Worm (Caenorhabditis elegans) whole organism, L1 larva: ENCODE results near the gene srz-75.

Experiments
- C04F5.9 ChIP-seq: sonication (generic microtip); optimal IDR thresholded peaks from 2 replicates; lab custom pipeline; 2016; ENCODE audit warnings: missing genetic modification characterization, missing compliant biosample characterization
- C16A3.4 ChIP-seq: fragments of 150-350 bp; optimal IDR thresholded peaks from 2 replicates; lab custom pipeline; 2014; ENCODE audit warnings: missing biosample characterization, missing genetic modification characterization
- C34B4.2 ChIP-seq: sonication (generic microtip); optimal IDR thresholded peaks from 2 replicates; lab custom pipeline; 2017; ENCODE audit warnings: mild to moderate bottlenecking, missing genetic modification characterization, missing compliant biosample characterization
- F16B12.6 ChIP-seq: fragments of 150-350 bp; optimal IDR thresholded peaks from 2 replicates; lab custom pipeline; 2014; ENCODE audit warnings: missing biosample characterization, missing genetic modification characterization
- aha-1 ChIP-seq: fragments of 150-350 bp; optimal IDR thresholded peaks from 2 replicates; lab custom pipeline; 2014; ENCODE audit warnings: missing biosample characterization, missing genetic modification characterization
- alr-1 ChIP-seq: fragments of 200-800 bp; sonication (Bioruptor generic); optimal IDR thresholded peaks from 2 replicates; lab custom pipeline; 2018; ENCODE audit warnings: borderline replicate concordance, mild to moderate bottlenecking, missing genetic modification characterization, missing compliant biosample characterization
- aly-2 ChIP-seq: fragments of 150-350 bp; optimal IDR thresholded peaks from 2 replicates; lab custom pipeline; 2014; ENCODE audit warnings: missing biosample characterization, missing genetic modification characterization
- ama-1 ChIP-seq: fragments of 150-350 bp; optimal IDR thresholded peaks from 2 replicates; lab custom pipeline; 2014
- ceh-63 ChIP-seq: fragments of 200-800 bp; sonication (Bioruptor generic); optimal IDR thresholded peaks from 2 replicates; lab custom pipeline; 2018; ENCODE audit warnings: mild to moderate bottlenecking, missing genetic modification characterization, missing compliant biosample characterization
- ceh-82 ChIP-seq, 3 experiments: fragments of 150-350 bp in 1 of 3; sonication (generic microtip) in 2 of 3; optimal IDR thresholded peaks; 2 replicates each; lab custom pipeline; 2014 to 2017; ENCODE audit warnings: missing biosample characterization in 3 of 3, missing genetic modification characterization in 3 of 3
- ces-1 ChIP-seq: fragments of 150-350 bp; optimal IDR thresholded peaks from 2 replicates; lab custom pipeline; 2014; ENCODE audit warnings: missing biosample characterization, missing genetic modification reagents, missing genetic modification characterization
- egl-13 ChIP-seq: sonication (generic microtip); optimal IDR thresholded peaks from 2 replicates; lab custom pipeline; 2016; ENCODE audit warnings: missing genotype, missing genetic modification reagents, missing genetic modification characterization, missing compliant biosample characterization
- egl-27 ChIP-seq, 2 experiments: fragments of 150-350 bp in 1 of 2; sonication (generic microtip); optimal IDR thresholded peaks; 3 replicates each; lab custom pipeline; 2017 to 2018; ENCODE audit warnings: missing biosample characterization in 2 of 2, missing genetic modification characterization in 2 of 2, missing genetic modification reagents in 2 of 2
- ets-5 ChIP-seq: fragments of 200-800 bp; sonication (Bioruptor generic); IDR thresholded peaks from 2 replicates; pipeline ENCODE4 v1.3.6; 2022; ENCODE audit warnings: missing genetic modification characterization, missing compliant biosample characterization
- fkh-4 ChIP-seq: sonication (generic microtip); optimal IDR thresholded peaks from 2 replicates; lab custom pipeline; 2016; ENCODE audit warnings: missing compliant biosample characterization, missing genetic modification characterization, borderline replicate concordance
- fkh-8 ChIP-seq: sonication (generic microtip); optimal IDR thresholded peaks from 2 replicates; lab custom pipeline; 2016; ENCODE audit warnings: mild to moderate bottlenecking, missing genetic modification characterization, missing compliant biosample characterization
- grh-1 ChIP-seq: fragments of 200-800 bp; sonication (Bioruptor generic); IDR thresholded peaks from 2 replicates; pipeline ENCODE4 v1.3.6; 2022; ENCODE audit warnings: missing genetic modification reagents, missing genetic modification characterization, missing compliant biosample characterization
- hpl-2 ChIP-seq: fragments of 150-350 bp; optimal IDR thresholded peaks from 2 replicates; lab custom pipeline; 2014; ENCODE audit warnings: missing biosample characterization, missing genetic modification reagents, missing genetic modification characterization
- irx-1 ChIP-seq: sonication (generic microtip); optimal IDR thresholded peaks from 2 replicates; lab custom pipeline; 2016; ENCODE audit warnings: missing genetic modification characterization, missing compliant biosample characterization
- isw-1 ChIP-seq: fragments of 200-800 bp; sonication (Bioruptor generic); IDR thresholded peaks from 2 replicates; pipeline ENCODE4 v1.3.6; 2022; ENCODE audit warnings: missing genetic modification characterization, missing compliant biosample characterization
- jun-1 ChIP-seq: fragments of 150-350 bp; optimal IDR thresholded peaks from 2 replicates; lab custom pipeline; 2014; ENCODE audit warnings: missing biosample characterization, missing genetic modification reagents, missing genetic modification characterization
- lin-15B ChIP-seq: fragments of 150-350 bp; sonication (generic microtip); optimal IDR thresholded peaks from 3 replicates; lab custom pipeline; 2014; ENCODE audit warnings: missing biosample characterization, missing genetic modification characterization
- lin-35 ChIP-seq, 2 experiments: fragments of 150-350 bp; optimal IDR thresholded peaks; 2 replicates each; lab custom pipeline; 2014; ENCODE audit warnings: missing biosample characterization in 2 of 2, missing genetic modification characterization in 2 of 2, missing genetic modification reagents in 2 of 2
- lir-3 ChIP-seq: sonication (generic microtip); optimal IDR thresholded peaks from 2 replicates; lab custom pipeline; 2016; ENCODE audit warnings: mild to moderate bottlenecking, missing genetic modification characterization, moderate library complexity, missing compliant biosample characterization; ENCODE audit not compliant: poor library complexity
- lsy-2 ChIP-seq, 2 experiments: fragments of 150-350 bp; optimal IDR thresholded peaks; 2 replicates each; lab custom pipeline; 2014; ENCODE audit warnings: missing biosample characterization in 2 of 2, missing genetic modification characterization in 2 of 2
- mef-2 ChIP-seq: fragments of 150-350 bp; optimal IDR thresholded peaks from 2 replicates; lab custom pipeline; 2014; ENCODE audit warnings: missing biosample characterization, missing genetic modification characterization
- nhr-11 ChIP-seq: fragments of 150-350 bp; optimal IDR thresholded peaks from 2 replicates; lab custom pipeline; 2014; ENCODE audit warnings: missing biosample characterization, missing genetic modification characterization
- nhr-19 ChIP-seq: fragments of 200-800 bp; sonication (Bioruptor generic); conservative IDR thresholded peaks from 2 replicates; pipeline ENCODE4 v1.3.6; 2022; ENCODE audit warnings: missing genetic modification characterization, missing compliant biosample characterization
- nhr-20 ChIP-seq: sonication (generic microtip); optimal IDR thresholded peaks from 2 replicates; lab custom pipeline; 2016; ENCODE audit warnings: mild to moderate bottlenecking, missing genetic modification characterization, missing compliant biosample characterization
- nhr-28 ChIP-seq: fragments of 150-350 bp; optimal IDR thresholded peaks from 2 replicates; lab custom pipeline; 2014; ENCODE audit warnings: missing biosample characterization, missing genetic modification characterization
- nhr-47 ChIP-seq: sonication (generic microtip); optimal IDR thresholded peaks from 2 replicates; lab custom pipeline; 2016; ENCODE audit warnings: mild to moderate bottlenecking, missing genetic modification characterization, moderate library complexity, missing compliant biosample characterization
- nhr-85 ChIP-seq: sonication (generic microtip); peaks from one replicate; lab custom pipeline; 2016; ENCODE audit warnings: missing genetic modification characterization, inconsistent platforms, missing compliant biosample characterization
- pag-3 ChIP-seq: sonication (generic microtip); optimal IDR thresholded peaks from 2 replicates; lab custom pipeline; 2017; ENCODE audit warnings: missing genetic modification characterization, mild to moderate bottlenecking, missing compliant biosample characterization, antibody characterized with exemption, borderline replicate concordance; ENCODE audit not compliant: insufficient read depth
- pax-3 ChIP-seq: fragments of 200-800 bp; sonication (Bioruptor generic); optimal IDR thresholded peaks from 2 replicates; lab custom pipeline; 2018; ENCODE audit warnings: mild to moderate bottlenecking, missing genetic modification characterization, moderate library complexity, missing compliant biosample characterization
- pqm-1 ChIP-seq: sonication (generic microtip); optimal IDR thresholded peaks from 3 replicates; lab custom pipeline; 2017; ENCODE audit warnings: missing biosample characterization, missing genetic modification characterization
- skn-1 ChIP-seq: fragments of 150-350 bp; optimal IDR thresholded peaks from 2 replicates; lab custom pipeline; 2014; ENCODE audit warnings: missing biosample characterization, missing genetic modification characterization
- snpc-4 ChIP-seq: fragments of 150-350 bp; optimal IDR thresholded peaks from 2 replicates; lab custom pipeline; 2014; ENCODE audit warnings: missing biosample characterization, missing genetic modification characterization
- sup-37 ChIP-seq: fragments of 200-800 bp; sonication (Bioruptor generic); optimal IDR thresholded peaks from 2 replicates; lab custom pipeline; 2018; ENCODE audit warnings: mild to moderate bottlenecking, missing genetic modification characterization, missing compliant biosample characterization
- swsn-7 ChIP-seq: sonication (generic microtip); optimal IDR thresholded peaks from 2 replicates; lab custom pipeline; 2016; ENCODE audit warnings: missing genetic modification characterization, missing compliant biosample characterization
- tlp-1 ChIP-seq: fragments of 150-350 bp; optimal IDR thresholded peaks from 2 replicates; lab custom pipeline; 2014; ENCODE audit warnings: missing biosample characterization, missing genetic modification characterization
- unc-98 ChIP-seq: fragments of 200-800 bp; sonication (Bioruptor generic); IDR thresholded peaks from 2 replicates; pipeline ENCODE4 v1.3.6; 2022; ENCODE audit warnings: missing genetic modification characterization, missing compliant biosample characterization

The srz-75 gene

DNA sequence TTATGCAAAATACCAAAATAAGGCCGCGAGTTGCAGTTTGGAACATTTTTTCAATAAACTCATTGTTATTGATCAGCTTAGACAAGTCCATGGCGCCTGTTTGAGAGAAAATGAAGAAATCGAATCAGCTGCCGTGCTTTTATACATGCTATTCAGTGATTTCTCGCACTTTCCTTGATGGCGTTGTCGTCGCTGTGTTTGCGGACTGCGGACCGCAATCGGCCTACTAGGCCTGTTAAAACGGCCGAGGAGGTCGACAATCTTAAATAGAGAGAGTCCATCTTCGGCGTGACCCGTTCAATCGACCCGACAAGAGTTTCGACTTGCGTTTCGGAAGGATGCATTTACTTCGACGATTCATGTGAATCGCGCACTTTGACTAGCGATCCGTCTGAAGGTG is at the start of gene srz-75:
srz-75 (minus strand) TSS at position 101 of the 400 bp plus-strand sequence.
- TF ChIP-seq ets-5: no peak

DNA sequence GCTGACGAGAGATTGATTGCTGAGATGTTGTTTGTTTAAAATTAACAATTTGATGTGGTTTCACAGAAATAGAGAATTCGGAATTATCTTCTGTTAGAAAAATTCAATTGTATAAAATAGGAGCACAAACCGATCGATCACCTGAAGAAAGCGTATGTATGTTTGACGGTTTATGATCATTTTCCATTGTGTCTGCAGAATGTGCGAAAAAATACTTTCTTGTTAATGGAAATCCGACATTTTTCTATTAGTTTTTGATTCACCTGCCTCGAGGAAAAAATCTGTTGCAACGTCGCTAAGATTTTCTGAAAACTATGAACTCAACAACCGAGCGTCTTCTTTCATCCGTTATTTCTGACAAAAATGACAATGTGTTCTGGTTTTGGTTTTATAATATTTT is 46.1 kb upstream of the srz-75 start, which contains the start of gene C35D6.13:
C35D6.13 (plus strand) TSS at position 301 of the 400 bp plus-strand sequence.
- TF ChIP-seq lin-15B (tag; lab: Kevin White, UChicago): no peak
- peak; percentile 1 for TF ChIP-seq nhr-85
- TF ChIP-seq, all 84 proteins: peak for 1

DNA sequence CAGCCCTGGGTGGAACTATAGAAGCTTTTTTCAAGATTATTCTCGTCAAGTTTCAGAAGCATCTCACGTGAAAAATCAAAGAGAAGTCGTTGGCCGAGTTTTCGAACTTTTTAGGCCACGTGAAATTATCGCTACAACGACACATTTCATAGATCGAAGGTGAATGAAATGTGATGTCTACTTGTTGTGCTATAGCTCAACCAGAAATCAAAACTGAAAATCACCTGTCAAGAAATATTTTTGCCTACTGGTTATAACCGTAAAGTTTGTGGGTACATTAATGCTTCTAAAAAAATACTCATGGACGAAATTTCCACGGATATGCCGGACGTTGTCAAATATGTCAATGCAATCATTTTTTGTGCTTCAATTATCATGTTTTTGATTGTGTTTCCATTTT is 44.4 kb upstream of the srz-75 start, which contains the start of gene srz-38:
srz-38 (plus strand) TSS at position 301 of the 400 bp plus-strand sequence.
- no peak for TF ChIP-seq C34B4.2 (tag; lab: Kevin White, UChicago)
- no peak for TF ChIP-seq jun-1 (tag; lab: Kevin White, UChicago)
- no peak for TF ChIP-seq skn-1 (tag; lab: Kevin White, UChicago)
- TF ChIP-seq F16B12.6 (tag; lab: Kevin White, UChicago): no peak
- TF ChIP-seq isw-1: no peak
- no peak for TF ChIP-seq pax-3
- TF ChIP-seq nhr-19: no peak
- TF ChIP-seq lir-3 (tag; lab: Kevin White, UChicago): no peak
- TF ChIP-seq aly-2 (tag; lab: Kevin White, UChicago): no peak
- no peak for TF ChIP-seq nhr-28 (tag; lab: Kevin White, UChicago)
- TF ChIP-seq tlp-1 (tag; lab: Kevin White, UChicago): no peak
- TF ChIP-seq lsy-2 (tag; optimal IDR thresholded peaks at IDR 0.05; lab: Kevin White, UChicago): no peak
- no peak for TF ChIP-seq swsn-7
- TF ChIP-seq pqm-1: no peak
- TF ChIP-seq ceh-82 (tag; optimal IDR thresholded peaks at IDR 0.05; lab: Kevin White, UChicago): no peak
- TF ChIP-seq alr-1 (tag; lab: Kevin White, UChicago): no peak
- no peak for TF ChIP-seq lin-15B (tag; lab: Kevin White, UChicago)
- TF ChIP-seq fkh-4 (tag; lab: Kevin White, UChicago): no peak

DNA sequence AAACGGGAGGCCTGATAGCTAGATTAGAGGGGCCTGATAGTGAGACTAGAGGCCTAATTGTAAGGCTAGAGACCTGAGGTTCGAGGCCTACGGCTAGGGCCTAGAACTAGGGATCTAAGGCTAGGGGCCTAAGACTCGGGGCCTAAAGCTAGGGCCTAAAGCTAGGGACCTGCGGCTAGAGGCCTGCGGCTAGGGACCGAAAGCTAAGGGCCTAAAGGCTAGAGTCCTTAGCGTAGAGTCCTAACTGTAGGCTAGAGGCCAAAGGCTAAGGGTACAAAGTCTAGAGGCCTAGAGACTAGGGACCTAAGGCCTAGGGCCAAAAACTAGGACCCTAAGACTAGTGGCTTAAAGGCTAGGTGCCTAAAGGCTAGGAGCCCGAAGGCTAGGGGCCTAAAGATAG is 42.5 kb upstream of the srz-75 start:
- no peak for TF ChIP-seq mef-2 (tag; lab: Kevin White, UChicago)
- no peak for TF ChIP-seq C04F5.9 (tag; lab: Kevin White, UChicago)
- TF ChIP-seq lin-35 (GFP tag; optimal IDR thresholded peaks at IDR 0.05; lab: Kevin White, UChicago): no peak
- no peak for TF ChIP-seq alr-1 (tag; lab: Kevin White, UChicago)
- no peak for TF ChIP-seq tlp-1 (tag; lab: Kevin White, UChicago)
- TF ChIP-seq egl-27 (tag; optimal IDR thresholded peaks at IDR 0.05; lab: Kevin White, UChicago): no peak
- no peak for TF ChIP-seq nhr-11 (tag; lab: Kevin White, UChicago)
- no peak for TF ChIP-seq pag-3 (tag; lab: Kevin White, UChicago)
- no peak for TF ChIP-seq fkh-4 (tag; lab: Kevin White, UChicago)
- no peak for TF ChIP-seq ces-1 (GFP tag; lab: Kevin White, UChicago)
- no peak for TF ChIP-seq fkh-8
- no peak for TF ChIP-seq ceh-82 (tag; optimal IDR thresholded peaks at IDR 0.05; lab: Kevin White, UChicago)
- TF ChIP-seq nhr-47 (tag; lab: Kevin White, UChicago): no peak
- TF ChIP-seq aha-1 (tag; lab: Kevin White, UChicago): no peak
- TF ChIP-seq grh-1: no peak
- no peak for TF ChIP-seq unc-98 (GFP tag; lab: Robert Waterston, UW)
- no peak for TF ChIP-seq egl-13

DNA sequence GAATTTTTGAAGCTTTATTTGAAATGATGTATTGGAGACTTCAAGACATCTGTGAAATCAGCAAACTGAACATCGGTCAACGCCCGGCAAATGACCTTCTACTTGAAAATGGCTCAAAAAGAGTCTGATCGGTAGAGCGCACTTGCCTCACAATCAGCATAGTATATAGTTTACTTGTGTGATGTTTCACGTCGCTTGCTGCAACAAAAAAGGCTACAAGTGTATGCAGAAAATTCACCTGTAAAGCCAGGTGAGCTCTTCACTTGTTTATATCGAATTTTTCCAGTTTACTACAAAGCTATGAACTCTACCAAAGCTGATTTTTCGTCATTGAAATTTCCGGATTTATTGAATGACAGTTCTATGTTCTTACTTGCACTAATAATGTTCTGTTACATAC is 41.9 kb upstream of the srz-75 start, which contains the start of gene srz-71:
srz-71 (plus strand) TSS at position 301 of the 400 bp plus-strand sequence.
- TF ChIP-seq grh-1 (no peak), snpc-4 (tag; lab: Kevin White, UChicago) (no peak), lsy-2 (tag; optimal IDR thresholded peaks at IDR 0.05; lab: Kevin White, UChicago) (no peak), ceh-63 (GFP tag; lab: Kevin White, UChicago) (no peak), ama-1 (lab: Kevin White, UChicago) (no peak), hpl-2 (GFP tag; lab: Kevin White, UChicago) (no peak), nhr-20 (tag; lab: Kevin White, UChicago) (no peak), sup-37 (no peak), irx-1 (tag; lab: Kevin White, UChicago) (no peak), C16A3.4 (no peak), pax-3 (no peak), pag-3 (tag; lab: Kevin White, UChicago) (no peak)
